Fruit fly (Drosophila melanogaster): ENCODE measurements around the gene zuc.

DNA sequence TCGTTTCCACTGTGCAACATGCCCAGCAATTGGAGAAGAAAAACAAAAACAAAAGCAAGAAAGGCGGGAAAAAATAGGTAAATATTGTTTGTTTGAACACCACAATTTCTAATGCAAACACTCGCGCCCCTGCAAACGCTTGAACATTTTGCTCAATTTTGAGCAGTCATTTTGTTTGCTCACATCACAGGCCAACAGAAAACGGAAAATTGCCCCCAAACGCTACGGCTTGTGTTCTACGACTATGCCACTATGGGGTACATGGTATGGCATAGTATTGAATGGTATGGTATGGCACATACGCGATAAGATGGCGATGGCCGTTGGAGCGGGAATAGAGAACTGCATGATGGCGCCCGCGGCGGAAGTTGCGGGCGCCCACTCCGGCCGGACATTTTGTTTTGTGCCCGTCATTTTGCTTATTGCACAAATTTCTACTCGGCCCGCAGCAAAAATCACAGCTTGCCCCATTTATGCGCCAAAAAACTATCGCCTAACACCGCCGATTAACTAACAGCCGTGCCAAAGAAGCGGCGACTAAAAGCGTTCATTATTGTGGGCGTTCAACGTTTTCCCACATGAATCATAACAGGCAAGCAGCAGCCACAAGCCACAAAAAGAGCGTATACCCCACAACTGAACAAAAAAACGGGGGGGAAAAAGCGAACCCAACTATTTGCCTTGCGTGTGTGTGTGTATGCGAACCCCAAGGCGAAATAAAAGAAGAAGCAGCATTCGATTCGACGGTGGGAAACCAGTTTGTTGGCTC lies 14.7 kb upstream of the zuc start:
- no peak for TF ChIP-seq Hr4 (GFP tag; optimal IDR thresholded peaks at IDR 0.05)
- peak; percentile 13 for TF ChIP-seq CG32006 (GFP tag; optimal IDR thresholded peaks at IDR 0.05)
- TF ChIP-seq esn (GFP tag; optimal IDR thresholded peaks at IDR 0.05) = no peak
- no peak for TF ChIP-seq Ets21C (GFP tag; optimal IDR thresholded peaks at IDR 0.05)
- no peak for TF ChIP-seq Blimp-1 (GFP tag; optimal IDR thresholded peaks at IDR 0.05)
- no peak for TF ChIP-seq achi (GFP tag; optimal IDR thresholded peaks at IDR 0.05)
- no peak for TF ChIP-seq OdsH (GFP tag; optimal IDR thresholded peaks at IDR 0.05)
- TF ChIP-seq Sox14 (GFP tag; optimal IDR thresholded peaks at IDR 0.05) = no peak
- TF ChIP-seq CG11902 (GFP tag; optimal IDR thresholded peaks at IDR 0.05) = no peak

Measured in whole organism, prepupa.